Fruit fly (Drosophila melanogaster) whole organism, embryonic: Measurements from ENCODE around the gene Jarid2.

ENCODE experiments used
- BtbVII ChIP-seq: fragments of 200-800 bp; sonication (Bioruptor generic); optimal IDR thresholded peaks from 3 replicates; lab custom pipeline; 2017; ENCODE audit warnings: missing biosample characterization, mild to moderate bottlenecking, missing genetic modification characterization
- CG10147 ChIP-seq: fragments of 200-800 bp; sonication (Bioruptor generic); optimal IDR thresholded peaks from 2 replicates; lab custom pipeline; 2019; ENCODE audit warnings: missing biosample characterization, mild to moderate bottlenecking, missing genetic modification characterization, moderate library complexity
- CG13894 ChIP-seq: fragments of 200-800 bp; sonication (Bioruptor generic); optimal IDR thresholded peaks from 3 replicates; lab custom pipeline; 2018; ENCODE audit warnings: missing biosample characterization, mild to moderate bottlenecking, missing genetic modification characterization, moderate library complexity
- CG14014 ChIP-seq: fragments of 200-800 bp; sonication (Bioruptor generic); IDR thresholded peaks from 2 replicates; pipeline ENCODE4 v1.3.6; 2022; ENCODE audit warnings: missing biosample characterization, missing genetic modification characterization
- CG14667 ChIP-seq: fragments of 200-800 bp; sonication (Bioruptor generic); IDR thresholded peaks from 2 replicates; pipeline ENCODE4 v1.3.6; 2022; ENCODE audit warnings: missing biosample characterization, missing genetic modification characterization
- CG15696 ChIP-seq: fragments of 200-800 bp; sonication (Bioruptor generic); optimal IDR thresholded peaks from 2 replicates; lab custom pipeline; 2019; ENCODE audit warnings: missing biosample characterization, mild to moderate bottlenecking, missing genetic modification characterization, moderate library complexity
- CG16815 ChIP-seq: fragments of 200-800 bp; sonication (Bioruptor generic); optimal IDR thresholded peaks from 3 replicates; lab custom pipeline; 2017; ENCODE audit warnings: missing biosample characterization, mild to moderate bottlenecking, missing genetic modification characterization
- CG1792 ChIP-seq: fragments of 200-800 bp; sonication (Bioruptor generic); optimal IDR thresholded peaks from 2 replicates; lab custom pipeline; 2016; ENCODE audit warnings: missing biosample characterization, missing genetic modification characterization
- CG18476 ChIP-seq: fragments of 200-800 bp; sonication (Bioruptor generic); optimal IDR thresholded peaks from 2 replicates; lab custom pipeline; 2016; ENCODE audit warnings: missing biosample characterization, mild to moderate bottlenecking, missing genetic modification characterization
- CG18619 ChIP-seq: fragments of 200-800 bp; sonication (Bioruptor generic); optimal IDR thresholded peaks from 3 replicates; lab custom pipeline; 2017; ENCODE audit warnings: missing biosample characterization, mild to moderate bottlenecking, missing genetic modification characterization
- CG2712 ChIP-seq: fragments of 200-800 bp; optimal IDR thresholded peaks from 3 replicates; lab custom pipeline; 2019; ENCODE audit warnings: missing biosample characterization, mild to moderate bottlenecking, missing genetic modification characterization, moderate library complexity
- CG32532 ChIP-seq: fragments of 200-800 bp; sonication (Bioruptor generic); IDR thresholded peaks from 2 replicates; pipeline ENCODE4 v1.3.6; 2022; ENCODE audit warnings: missing biosample characterization, missing genetic modification characterization
- CG32767 ChIP-seq: fragments of 200-800 bp; sonication (Bioruptor generic); IDR thresholded peaks from 2 replicates; pipeline ENCODE4 v1.3.6; 2022; ENCODE audit warnings: missing biosample characterization, missing genetic modification characterization
- CG34422 ChIP-seq: fragments of 200-800 bp; sonication (Bioruptor generic); IDR thresholded peaks from 3 replicates; pipeline ENCODE4 v1.3.6; 2022; ENCODE audit warnings: missing biosample characterization, missing genetic modification characterization
- CG4617 ChIP-seq: fragments of 200-800 bp; sonication (Bioruptor generic); optimal IDR thresholded peaks from 3 replicates; lab custom pipeline; 2016; ENCODE audit warnings: missing biosample characterization, missing genetic modification characterization, borderline replicate concordance
- CG4730 ChIP-seq: fragments of 200-800 bp; sonication (Bioruptor generic); IDR thresholded peaks from 2 replicates; pipeline ENCODE4 v1.3.6; 2022; ENCODE audit warnings: missing biosample characterization, missing genetic modification characterization
- CG6654 ChIP-seq: fragments of 200-800 bp; sonication (Bioruptor generic); optimal IDR thresholded peaks from 2 replicates; lab custom pipeline; 2017; ENCODE audit warnings: missing biosample characterization, mild to moderate bottlenecking, missing genetic modification characterization
- CG6689 ChIP-seq: fragments of 200-800 bp; sonication (Bioruptor generic); IDR thresholded peaks from 2 replicates; pipeline ENCODE4 v1.3.6; 2022; ENCODE audit warnings: missing biosample characterization, missing genetic modification characterization
- CG7556 ChIP-seq: fragments of 200-800 bp; sonication (Bioruptor generic); optimal IDR thresholded peaks from 2 replicates; lab custom pipeline; 2017; ENCODE audit warnings: missing biosample characterization, mild to moderate bottlenecking, missing genetic modification characterization
- CG8281 ChIP-seq: fragments of 200-800 bp; sonication (Bioruptor generic); optimal IDR thresholded peaks from 2 replicates; lab custom pipeline; 2018; ENCODE audit warnings: missing biosample characterization, mild to moderate bottlenecking, missing genetic modification characterization, moderate library complexity
- CG8290 ChIP-seq, 3 experiments: fragments of 200-800 bp; sonication (Bioruptor generic); optimal IDR thresholded peaks; 2 replicates each; lab custom pipeline; 2016 to 2019; ENCODE audit warnings: missing biosample characterization in 3 of 3, missing genetic modification characterization in 3 of 3, mild to moderate bottlenecking in 2 of 3, moderate library complexity in 1 of 3
- HmgZ ChIP-seq: fragments of 200-800 bp; sonication (Bioruptor generic); optimal IDR thresholded peaks from 2 replicates; lab custom pipeline; 2018; ENCODE audit warnings: missing biosample characterization, mild to moderate bottlenecking, missing genetic modification characterization
- Hr3 ChIP-seq: fragments of 200-800 bp; sonication (Bioruptor generic); optimal IDR thresholded peaks from 3 replicates; lab custom pipeline; 2016; ENCODE audit warnings: missing biosample characterization, missing genetic modification characterization
- Hr39 ChIP-seq: fragments of >200 bp; optimal IDR thresholded peaks from 2 replicates; lab custom pipeline; 2017
- Hsf ChIP-seq: fragments of 200-800 bp; sonication (Bioruptor generic); optimal IDR thresholded peaks from 3 replicates; lab custom pipeline; 2016; ENCODE audit warnings: missing biosample characterization, missing genetic modification characterization
- Mes4 ChIP-seq: fragments of 200-800 bp; sonication (Bioruptor generic); optimal IDR thresholded peaks from 2 replicates; lab custom pipeline; 2016; ENCODE audit warnings: missing biosample characterization, missing genetic modification characterization
- NfI ChIP-seq: fragments of 200-800 bp; sonication (Bioruptor generic); optimal IDR thresholded peaks from 3 replicates; lab custom pipeline; 2018; ENCODE audit warnings: missing biosample characterization, mild to moderate bottlenecking, missing genetic modification characterization, moderate library complexity
- Oli ChIP-seq: fragments of 200-800 bp; sonication (Bioruptor generic); optimal IDR thresholded peaks from 2 replicates; lab custom pipeline; 2018; ENCODE audit warnings: missing biosample characterization, mild to moderate bottlenecking, missing genetic modification characterization, moderate library complexity
- Sox100B ChIP-seq: fragments of 200-800 bp; sonication (Bioruptor generic); optimal IDR thresholded peaks from 3 replicates; lab custom pipeline; 2018; ENCODE audit warnings: missing biosample characterization, mild to moderate bottlenecking, missing genetic modification characterization
- Sry-δ ChIP-seq: fragments of 200-800 bp; sonication (Bioruptor generic); optimal IDR thresholded peaks from 2 replicates; lab custom pipeline; 2016; ENCODE audit warnings: missing biosample characterization, missing genetic modification characterization
- Xrp1 ChIP-seq: fragments of 200-800 bp; sonication (Bioruptor generic); IDR thresholded peaks from 2 replicates; pipeline ENCODE4 v1.3.6; 2022; ENCODE audit warnings: missing biosample characterization, missing genetic modification characterization
- chif ChIP-seq, 2 experiments: fragments of 200-800 bp; sonication (Bioruptor generic); optimal IDR thresholded peaks; 3 replicates each; lab custom pipeline; 2016; ENCODE audit warnings: missing biosample characterization in 2 of 2, missing genetic modification characterization in 2 of 2
- crp ChIP-seq, 2 experiments: fragments of 200-800 bp; sonication (Bioruptor generic); optimal IDR thresholded peaks; 2 replicates in 1 of 2; 3 replicates in 1 of 2; lab custom pipeline; 2017; ENCODE audit warnings: missing biosample characterization in 2 of 2, missing genetic modification characterization in 2 of 2, mild to moderate bottlenecking in 1 of 2, moderate library complexity in 1 of 2
- jumu ChIP-seq: fragments of 200-800 bp; sonication (Bioruptor generic); optimal IDR thresholded peaks from 3 replicates; lab custom pipeline; 2016; ENCODE audit warnings: missing biosample characterization, missing genetic modification characterization
- lov ChIP-seq, 2 experiments: fragments of 200-800 bp in 1 of 2; fragments of >200 bp in 1 of 2; sonication (Bioruptor generic) in 1 of 2; IDR thresholded peaks in 1 of 2; optimal IDR thresholded peaks in 1 of 2; 2 replicates in 1 of 2; 3 replicates in 1 of 2; pipeline versions ENCODE4 v1.3.6 to Lab custom; 2017 to 2022; ENCODE audit warnings: missing biosample characterization in 1 of 2, missing genetic modification characterization in 1 of 2
- mirr ChIP-seq: fragments of 200-800 bp; sonication (Bioruptor generic); optimal IDR thresholded peaks from 3 replicates; lab custom pipeline; 2018; ENCODE audit warnings: missing biosample characterization, mild to moderate bottlenecking, missing genetic modification characterization
- phol ChIP-seq: fragments of 200-800 bp; sonication (Bioruptor generic); optimal IDR thresholded peaks from 3 replicates; lab custom pipeline; 2018; ENCODE audit warnings: missing biosample characterization, mild to moderate bottlenecking, missing genetic modification characterization, moderate library complexity
- schlank ChIP-seq: fragments of 200-800 bp; sonication (Bioruptor generic); optimal IDR thresholded peaks from 2 replicates; lab custom pipeline; 2018; ENCODE audit warnings: missing biosample characterization, mild to moderate bottlenecking, missing genetic modification characterization
- sens ChIP-seq: fragments of 200-800 bp; sonication (Bioruptor generic); peaks from one replicate; lab custom pipeline; 2016; ENCODE audit warnings: missing biosample characterization, missing genetic modification characterization
- slp2 ChIP-seq: fragments of 200-800 bp; sonication (Bioruptor generic); optimal IDR thresholded peaks from 2 replicates; lab custom pipeline; 2016; ENCODE audit warnings: missing biosample characterization, missing genetic modification characterization
- so ChIP-seq: fragments of 200-800 bp; sonication (Bioruptor generic); IDR thresholded peaks from 3 replicates; pipeline ENCODE4 v1.3.6; 2022; ENCODE audit warnings: missing biosample characterization, missing genetic modification characterization
- sug ChIP-seq: fragments of 200-800 bp; optimal IDR thresholded peaks from 2 replicates; lab custom pipeline; 2019; ENCODE audit warnings: missing biosample characterization, mild to moderate bottlenecking, missing genetic modification characterization, moderate library complexity
- trem ChIP-seq: fragments of 200-800 bp; optimal IDR thresholded peaks from 3 replicates; lab custom pipeline; 2019; ENCODE audit warnings: missing biosample characterization, mild to moderate bottlenecking, missing genetic modification characterization, moderate library complexity
- unc-4 ChIP-seq: fragments of 200-800 bp; sonication (Bioruptor generic); IDR thresholded peaks from 2 replicates; pipeline ENCODE4 v1.3.6; 2022; ENCODE audit warnings: missing biosample characterization, missing genetic modification characterization; ENCODE audit not compliant: partially characterized antibody
- unpg ChIP-seq: fragments of 200-800 bp; sonication (Bioruptor generic); optimal IDR thresholded peaks from 3 replicates; lab custom pipeline; 2018; ENCODE audit warnings: missing biosample characterization, mild to moderate bottlenecking, missing genetic modification characterization, moderate library complexity
- usp ChIP-seq: fragments of >200 bp; optimal IDR thresholded peaks from 2 replicates; lab custom pipeline; 2017; ENCODE audit warnings: missing biosample characterization, missing genetic modification characterization
- vnd ChIP-seq: fragments of 200-800 bp; sonication (Bioruptor generic); IDR thresholded peaks from 3 replicates; pipeline ENCODE4 v1.3.6; 2022; ENCODE audit warnings: missing biosample characterization, missing genetic modification characterization; ENCODE audit not compliant: partially characterized antibody
- vvl ChIP-seq: fragments of 200-800 bp; sonication (Bioruptor generic); IDR thresholded peaks from 2 replicates; pipeline ENCODE4 v1.3.6; 2022; ENCODE audit warnings: missing biosample characterization, missing genetic modification characterization
- wdn ChIP-seq: fragments of 200-800 bp; sonication (Bioruptor generic); IDR thresholded peaks from 2 replicates; pipeline ENCODE4 v1.3.6; 2022; ENCODE audit warnings: missing biosample characterization, missing genetic modification characterization
- zf30C ChIP-seq: fragments of 200-800 bp; sonication (Bioruptor generic); optimal IDR thresholded peaks from 3 replicates; lab custom pipeline; 2018; ENCODE audit warnings: missing biosample characterization, mild to moderate bottlenecking, missing genetic modification characterization

Gene Jarid2

DNA sequence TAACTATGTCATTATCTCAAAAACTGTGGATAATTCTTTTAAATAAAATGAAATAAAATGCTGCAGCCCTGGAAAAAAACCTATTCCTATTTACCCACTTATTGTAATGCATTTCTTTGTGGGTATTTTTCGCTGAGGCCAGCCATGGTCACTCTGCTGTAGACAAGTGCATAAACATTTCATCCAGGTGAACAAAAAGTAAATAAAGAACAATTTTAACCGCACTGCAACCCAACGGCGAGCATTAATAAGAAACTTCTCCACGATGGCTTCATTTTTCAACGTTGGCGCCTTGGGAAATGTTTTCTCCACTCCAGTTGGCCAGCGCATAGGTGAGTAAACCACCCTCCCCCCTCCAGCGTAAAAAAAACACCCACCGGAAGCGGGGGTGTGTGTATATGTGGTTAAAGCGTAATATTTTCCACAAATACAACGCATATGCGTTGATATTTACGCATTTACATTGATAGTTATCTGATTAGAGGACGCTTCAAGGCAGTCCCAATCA is 30.1 kb upstream of the Jarid2 start, which contains the start of gene CG3529 (continued):
- TF ChIP-seq Hr3 (GFP tag; lab: Kevin White, UChicago) = no peak
- no peak for TF ChIP-seq CG6654 (GFP tag; lab: Kevin White, UChicago)
- TF ChIP-seq CG4730 (GFP tag; lab: Robert Waterston, UW) = no peak
- peak; percentile 8 for TF ChIP-seq CG10147 (GFP tag; lab: Kevin White, UChicago)
- TF ChIP-seq CG1792 (GFP tag; lab: Kevin White, UChicago) = no peak
- peak; percentile 57 for TF ChIP-seq CG2712 (tag; lab: Kevin White, UChicago)
- no peak for TF ChIP-seq unc-4
- TF ChIP-seq BtbVII (GFP tag; lab: Kevin White, UChicago) = no peak
- TF ChIP-seq lov (optimal IDR thresholded peaks at IDR 0.05; lab: Kevin White, UChicago) = no peak
- no peak for TF ChIP-seq lov (GFP tag; IDR thresholded peaks at IDR 0.05; lab: Robert Waterston, UW)
- no peak for TF ChIP-seq unpg (GFP tag; lab: Kevin White, UChicago)
- no peak for TF ChIP-seq wdn
- TF ChIP-seq zf30C (GFP tag; lab: Kevin White, UChicago) = no peak
- TF ChIP-seq Hr39 = no peak
- peak; percentile 57 for TF ChIP-seq vvl (GFP tag; lab: Robert Waterston, UW)
- TF ChIP-seq schlank (tag; lab: Kevin White, UChicago) = no peak
- TF ChIP-seq CG34422 (GFP tag; lab: Robert Waterston, UW) = peak; percentile 44; the same call in 1 of the 3 replicates
- peak; percentile 13 for TF ChIP-seq CG8290 (GFP tag; optimal IDR thresholded peaks at IDR 0.05; lab: Kevin White, UChicago)
- peak; percentile 39 to 42 for TF ChIP-seq CG8290 (tag; optimal IDR thresholded peaks at IDR 0.05; lab: Kevin White, UChicago)
- peak; percentile 40 for TF ChIP-seq NfI (GFP tag; lab: Kevin White, UChicago)
- peak; percentile 57 for TF ChIP-seq Sox100B (GFP tag; lab: Kevin White, UChicago)
- no peak for TF ChIP-seq Xrp1 (GFP tag; lab: Robert Waterston, UW)
- 0 out of 3 replicates have a peak, but pooled peaks have one; percentile 28 for TF ChIP-seq so (GFP tag; lab: Robert Waterston, UW)
- TF ChIP-seq HmgZ (tag; lab: Kevin White, UChicago) = peak; percentile 3
- no peak for TF ChIP-seq Oli (tag; lab: Kevin White, UChicago)
- no peak for TF ChIP-seq mirr (GFP tag; lab: Kevin White, UChicago)
- no peak for TF ChIP-seq CG7556
- TF ChIP-seq Mes4 (GFP tag; lab: Kevin White, UChicago) = no peak
- peak; percentile 23 for TF ChIP-seq Sry-δ
- no peak for TF ChIP-seq CG14014 (GFP tag; lab: Robert Waterston, UW)
- TF ChIP-seq trem = peak; percentile 61
- no peak for TF ChIP-seq CG18476
- peak; percentile 34 for TF ChIP-seq sug (tag; lab: Kevin White, UChicago)
- peak; percentile 71 for TF ChIP-seq phol
- TF ChIP-seq chif (GFP tag; optimal IDR thresholded peaks at IDR 0.05; lab: Kevin White, UChicago) = no peak
- TF ChIP-seq CG13894 (tag; lab: Kevin White, UChicago) = no peak
- no peak for TF ChIP-seq Hsf (GFP tag; lab: Kevin White, UChicago)
- TF ChIP-seq vnd = no peak
- TF ChIP-seq CG14667 (GFP tag; lab: Robert Waterston, UW) = no peak
- TF ChIP-seq CG32532 (GFP tag; lab: Robert Waterston, UW) = peak; percentile 47
- peak; percentile 84 for TF ChIP-seq CG4617 (GFP tag; lab: Kevin White, UChicago)
- no peak for TF ChIP-seq CG8281
- peak in 1 of 2 experiments; percentile 2 for TF ChIP-seq crp (GFP tag; optimal IDR thresholded peaks at IDR 0.05; lab: Kevin White, UChicago)
- TF ChIP-seq sens (GFP tag; lab: Kevin White, UChicago) = no peak
- TF ChIP-seq CG6689 (GFP tag; lab: Robert Waterston, UW) = no peak; the same call in 1 of the 2 replicates
- peak; percentile 17 for TF ChIP-seq slp2 (GFP tag; lab: Kevin White, UChicago)
- TF ChIP-seq CG16815 (GFP tag; lab: Kevin White, UChicago) = no peak
- no peak for TF ChIP-seq jumu (GFP tag; lab: Kevin White, UChicago)
- no peak for TF ChIP-seq usp (GFP tag; lab: Kevin White, UChicago)
- no peak for TF ChIP-seq CG18619 (GFP tag; lab: Kevin White, UChicago)
- peak; percentile 29; the same call in 1 of the 2 replicates for TF ChIP-seq CG32767
- TF ChIP-seq CG15696 (tag; lab: Kevin White, UChicago) = peak; percentile 20
